Fruit fly (Drosophila melanogaster) whole organism, embryonic: ENCODE measurements around the gene CG46462.

Source experiments
- Bteb2 ChIP-seq: fragments of 200-800 bp; sonication (Bioruptor generic); optimal IDR thresholded peaks from 2 replicates; lab custom pipeline; 2016; ENCODE audit warnings: missing biosample characterization, missing genetic modification characterization
- CG10431 ChIP-seq: fragments of 200-800 bp; sonication (Bioruptor generic); optimal IDR thresholded peaks from 3 replicates; lab custom pipeline; 2018; ENCODE audit warnings: missing biosample characterization, mild to moderate bottlenecking, missing genetic modification characterization
- CG11085 ChIP-seq: fragments of 200-800 bp; sonication (Bioruptor generic); IDR thresholded peaks from 2 replicates; pipeline ENCODE4 v1.3.6; 2022; ENCODE audit warnings: missing biosample characterization, missing genetic modification characterization
- CG11398 ChIP-seq: fragments of 200-800 bp; sonication (Bioruptor generic); optimal IDR thresholded peaks from 2 replicates; lab custom pipeline; 2016; ENCODE audit warnings: missing biosample characterization, missing genetic modification characterization
- CG12942 ChIP-seq: fragments of 200-800 bp; sonication (Bioruptor generic); optimal IDR thresholded peaks from 3 replicates; lab custom pipeline; 2016; ENCODE audit warnings: missing biosample characterization, missing genetic modification characterization
- CG15696 ChIP-seq: fragments of 200-800 bp; sonication (Bioruptor generic); optimal IDR thresholded peaks from 2 replicates; lab custom pipeline; 2019; ENCODE audit warnings: missing biosample characterization, mild to moderate bottlenecking, missing genetic modification characterization, moderate library complexity
- CG17385 ChIP-seq: fragments of 200-800 bp; sonication (Bioruptor generic); optimal IDR thresholded peaks from 3 replicates; lab custom pipeline; 2018; ENCODE audit warnings: missing biosample characterization, mild to moderate bottlenecking, missing genetic modification characterization
- CG2116 ChIP-seq: fragments of 200-800 bp; sonication (Bioruptor generic); optimal IDR thresholded peaks from 3 replicates; lab custom pipeline; 2018; ENCODE audit warnings: missing biosample characterization, mild to moderate bottlenecking, missing genetic modification characterization
- CG2678 ChIP-seq: fragments of 200-800 bp; sonication (Bioruptor generic); optimal IDR thresholded peaks from 3 replicates; lab custom pipeline; 2019; ENCODE audit warnings: missing biosample characterization, mild to moderate bottlenecking, missing genetic modification characterization, moderate library complexity
- CG2875 ChIP-seq: fragments of 200-800 bp; sonication (Bioruptor generic); optimal IDR thresholded peaks from 2 replicates; lab custom pipeline; 2017; ENCODE audit warnings: missing biosample characterization, mild to moderate bottlenecking, missing genetic modification characterization, missing genetic modification reagents
- CG32772 ChIP-seq: fragments of 200-800 bp; sonication (Bioruptor generic); IDR thresholded peaks from 2 replicates; pipeline ENCODE4 v1.3.6; 2022; ENCODE audit warnings: missing biosample characterization, missing genetic modification characterization
- CG33213 ChIP-seq: fragments of 200-800 bp; sonication (Bioruptor generic); optimal IDR thresholded peaks from 3 replicates; lab custom pipeline; 2016; ENCODE audit warnings: missing biosample characterization, missing genetic modification characterization
- CG6175 ChIP-seq: fragments of 200-800 bp; sonication (Bioruptor generic); IDR thresholded peaks from 3 replicates; pipeline ENCODE4 v1.3.6; 2022; ENCODE audit warnings: missing biosample characterization, missing genetic modification characterization
- CG8359 ChIP-seq: fragments of 200-800 bp; sonication (Bioruptor generic); optimal IDR thresholded peaks from 2 replicates; lab custom pipeline; 2017; ENCODE audit warnings: missing biosample characterization, mild to moderate bottlenecking, missing genetic modification characterization, borderline replicate concordance
- CG8924 ChIP-seq: fragments of 200-800 bp; optimal IDR thresholded peaks from 3 replicates; lab custom pipeline; 2019; ENCODE audit warnings: missing biosample characterization, mild to moderate bottlenecking, missing genetic modification characterization, moderate library complexity
- CrebB ChIP-seq: fragments of 200-800 bp; sonication (Bioruptor generic); optimal IDR thresholded peaks from 3 replicates; lab custom pipeline; 2018; ENCODE audit warnings: missing biosample characterization, mild to moderate bottlenecking, missing genetic modification characterization
- Dbx ChIP-seq: fragments of 200-800 bp; sonication (Bioruptor generic); IDR thresholded peaks from 3 replicates; pipeline ENCODE4 v1.3.6; 2022; ENCODE audit warnings: missing biosample characterization, missing genetic modification characterization
- Doc3 ChIP-seq: fragments of 200-800 bp; sonication (Bioruptor generic); IDR thresholded peaks from 3 replicates; pipeline ENCODE4 v1.3.6; 2022; ENCODE audit warnings: missing biosample characterization, missing genetic modification characterization; ENCODE audit not compliant: partially characterized antibody
- H15 ChIP-seq: fragments of 200-800 bp; sonication (Bioruptor generic); IDR thresholded peaks from 3 replicates; pipeline ENCODE4 v1.3.6; 2022; ENCODE audit warnings: missing biosample characterization, missing genetic modification characterization
- Hsf ChIP-seq: fragments of 200-800 bp; sonication (Bioruptor generic); optimal IDR thresholded peaks from 3 replicates; lab custom pipeline; 2016; ENCODE audit warnings: missing biosample characterization, missing genetic modification characterization
- Jarid2 ChIP-seq: fragments of 200-800 bp; sonication (Bioruptor generic); optimal IDR thresholded peaks from 3 replicates; lab custom pipeline; 2017; ENCODE audit warnings: mild to moderate bottlenecking, missing biosample characterization, missing genetic modification reagents, missing genetic modification characterization
- MESR4 ChIP-seq: fragments of 200-800 bp; sonication (Bioruptor generic); optimal IDR thresholded peaks from 2 replicates; lab custom pipeline; 2018; ENCODE audit warnings: missing biosample characterization, mild to moderate bottlenecking, missing genetic modification characterization, moderate library complexity
- Myb ChIP-seq: fragments of 200-800 bp; sonication (Bioruptor generic); optimal IDR thresholded peaks from 2 replicates; lab custom pipeline; 2016; ENCODE audit warnings: missing biosample characterization, missing genetic modification characterization
- NC2β ChIP-seq: fragments of 200-800 bp; sonication (Bioruptor generic); optimal IDR thresholded peaks from 2 replicates; lab custom pipeline; 2016; ENCODE audit warnings: missing biosample characterization, missing genetic modification characterization
- NK7.1 ChIP-seq: fragments of 200-800 bp; sonication (Bioruptor generic); optimal IDR thresholded peaks from 3 replicates; lab custom pipeline; 2016; ENCODE audit warnings: missing biosample characterization, missing genetic modification characterization
- Optix ChIP-seq: fragments of 200-800 bp; sonication (Bioruptor generic); IDR thresholded peaks from 3 replicates; pipeline ENCODE4 v1.3.6; 2022; ENCODE audit warnings: missing biosample characterization, missing genetic modification characterization
- Pdp1 ChIP-seq, 2 experiments: fragments of 200-800 bp; sonication (Bioruptor generic); optimal IDR thresholded peaks; 3 replicates each; lab custom pipeline; 2016; ENCODE audit warnings: missing biosample characterization in 2 of 2, missing genetic modification characterization in 2 of 2, mild to moderate bottlenecking in 1 of 2, moderate library complexity in 1 of 2
- Rfx ChIP-seq: fragments of 200-800 bp; sonication (Bioruptor generic); IDR thresholded peaks from 2 replicates; pipeline ENCODE4 v1.3.6; 2022; ENCODE audit warnings: missing biosample characterization, missing genetic modification characterization
- Sox102F ChIP-seq: fragments of 200-800 bp; sonication (Bioruptor generic); optimal IDR thresholded peaks from 2 replicates; lab custom pipeline; 2018; ENCODE audit warnings: missing biosample characterization, mild to moderate bottlenecking, missing genetic modification characterization, moderate library complexity
- Ssrp ChIP-seq: fragments of 200-800 bp; sonication (Bioruptor generic); optimal IDR thresholded peaks from 2 replicates; lab custom pipeline; 2018; ENCODE audit warnings: missing biosample characterization, mild to moderate bottlenecking, missing genetic modification characterization, moderate library complexity
- TFAM ChIP-seq: fragments of 200-800 bp; sonication (Bioruptor generic); optimal IDR thresholded peaks from 2 replicates; lab custom pipeline; 2017; ENCODE audit warnings: missing biosample characterization, missing genetic modification characterization, inconsistent platforms
- ash1 ChIP-seq: fragments of 200-800 bp; sonication (Bioruptor generic); optimal IDR thresholded peaks from 2 replicates; lab custom pipeline; 2018; ENCODE audit warnings: missing biosample characterization, mild to moderate bottlenecking, missing genetic modification characterization
- bbx ChIP-seq: fragments of 200-800 bp; sonication (Bioruptor generic); IDR thresholded peaks from 2 replicates; pipeline ENCODE4 v1.3.6; 2022; ENCODE audit warnings: missing biosample characterization, missing genetic modification characterization; ENCODE audit not compliant: partially characterized antibody
- chm ChIP-seq: fragments of 200-800 bp; sonication (Bioruptor generic); IDR thresholded peaks from 2 replicates; pipeline ENCODE4 v1.3.6; 2022; ENCODE audit warnings: missing biosample characterization, missing genetic modification characterization
- da ChIP-seq: fragments of 200-800 bp; sonication (Bioruptor generic); optimal IDR thresholded peaks from 2 replicates; lab custom pipeline; 2016; ENCODE audit warnings: missing biosample characterization, missing genetic modification characterization
- dysf ChIP-seq: fragments of 200-800 bp; sonication (Bioruptor generic); IDR thresholded peaks from 3 replicates; pipeline ENCODE4 v1.3.6; 2022; ENCODE audit warnings: missing biosample characterization, missing genetic modification characterization
- eve ChIP-seq, 2 experiments: fragments of >200 bp; optimal IDR thresholded peaks; 2 replicates each; lab custom pipeline; 2017; ENCODE audit warnings: missing biosample characterization in 2 of 2, missing genetic modification characterization in 2 of 2
- lab ChIP-seq: fragments of 200-800 bp; sonication (Bioruptor generic); optimal IDR thresholded peaks from 3 replicates; lab custom pipeline; 2017; ENCODE audit warnings: missing biosample characterization, missing genetic modification characterization, mild to moderate bottlenecking, moderate library complexity, missing genetic modification reagents
- pnt ChIP-seq: fragments of 200-800 bp; sonication (Bioruptor generic); optimal IDR thresholded peaks from 3 replicates; lab custom pipeline; 2016; ENCODE audit warnings: missing biosample characterization, missing genetic modification characterization
- pum ChIP-seq: fragments of 200-800 bp; sonication (Bioruptor generic); optimal IDR thresholded peaks from 2 replicates; lab custom pipeline; 2016; ENCODE audit warnings: missing biosample characterization, missing genetic modification characterization
- repo ChIP-seq: fragments of 200-800 bp; sonication (Bioruptor generic); optimal IDR thresholded peaks from 2 replicates; lab custom pipeline; 2016; ENCODE audit warnings: missing biosample characterization, missing genetic modification characterization
- schlank ChIP-seq: fragments of 200-800 bp; sonication (Bioruptor generic); optimal IDR thresholded peaks from 2 replicates; lab custom pipeline; 2018; ENCODE audit warnings: missing biosample characterization, mild to moderate bottlenecking, missing genetic modification characterization
- sd ChIP-seq: fragments of 200-800 bp; sonication (Bioruptor generic); optimal IDR thresholded peaks from 3 replicates; lab custom pipeline; 2018; ENCODE audit warnings: missing biosample characterization, mild to moderate bottlenecking, missing genetic modification characterization, moderate library complexity
- seq ChIP-seq: fragments of 200-800 bp; sonication (Bioruptor generic); IDR thresholded peaks from 2 replicates; pipeline ENCODE4 v1.3.6; 2022; ENCODE audit warnings: missing biosample characterization, missing genetic modification characterization
- sob ChIP-seq: fragments of 200-800 bp; sonication (Bioruptor generic); IDR thresholded peaks from 2 replicates; pipeline ENCODE4 v1.3.6; 2022; ENCODE audit warnings: missing biosample characterization, missing genetic modification characterization
- unpg ChIP-seq: fragments of 200-800 bp; sonication (Bioruptor generic); optimal IDR thresholded peaks from 3 replicates; lab custom pipeline; 2018; ENCODE audit warnings: missing biosample characterization, mild to moderate bottlenecking, missing genetic modification characterization, moderate library complexity
- vfl ChIP-seq: fragments of 200-800 bp; sonication (Bioruptor generic); optimal IDR thresholded peaks from 2 replicates; lab custom pipeline; 2016; ENCODE audit warnings: missing biosample characterization, missing genetic modification characterization
- wdn ChIP-seq: fragments of 200-800 bp; sonication (Bioruptor generic); IDR thresholded peaks from 2 replicates; pipeline ENCODE4 v1.3.6; 2022; ENCODE audit warnings: missing biosample characterization, missing genetic modification characterization
- zf30C ChIP-seq: fragments of 200-800 bp; sonication (Bioruptor generic); optimal IDR thresholded peaks from 3 replicates; lab custom pipeline; 2018; ENCODE audit warnings: missing biosample characterization, mild to moderate bottlenecking, missing genetic modification characterization

Gene CG46462

DNA sequence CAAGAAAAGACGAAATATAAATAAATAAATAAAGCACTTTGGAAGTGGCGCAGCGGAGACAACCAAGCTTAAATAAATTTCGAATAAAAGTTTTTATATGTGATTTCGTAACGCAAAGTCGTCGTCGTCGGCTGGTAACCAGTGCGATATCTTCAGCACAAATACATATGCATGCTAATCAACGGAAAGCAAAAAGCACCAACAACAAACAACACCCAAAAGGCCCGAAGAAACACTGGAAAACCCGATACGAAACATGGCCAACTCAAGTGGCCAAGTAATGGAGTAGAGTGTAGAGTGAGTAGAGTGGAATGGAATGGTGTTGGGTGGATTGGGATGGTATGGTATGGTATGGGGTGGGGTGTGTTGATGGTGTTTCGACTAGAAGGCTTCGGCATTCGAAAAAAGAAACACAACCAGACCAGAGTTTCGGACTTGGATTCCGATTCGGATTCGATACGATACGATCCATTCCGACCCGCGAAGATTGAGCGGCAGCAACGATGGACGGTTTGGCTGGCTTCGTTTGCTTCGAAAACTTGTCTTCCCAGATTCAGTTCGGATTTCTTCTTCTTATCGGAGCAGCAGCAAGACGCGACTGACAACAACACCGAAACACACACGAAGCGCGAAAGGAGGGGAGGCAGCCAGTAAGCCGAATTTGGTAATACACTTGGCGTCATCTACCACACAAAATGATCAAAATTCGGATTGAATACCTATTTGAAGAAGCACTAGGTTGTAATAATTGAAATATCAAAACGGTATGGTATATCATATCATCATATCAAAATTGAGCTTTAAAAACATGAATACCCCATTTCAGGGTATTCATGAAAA, 28.7 kb upstream of the CG46462 start (continued):
- TF ChIP-seq CG6175 = peak; percentile 94
- peak; percentile 92 for TF ChIP-seq Ssrp
- peak; percentile 90 for TF ChIP-seq CG32772
- peak; percentile 95 for TF ChIP-seq CrebB (tag; lab: Kevin White, UChicago)
- peak; percentile 91 for TF ChIP-seq CG12942 (GFP tag; lab: Kevin White, UChicago)
- peak; percentile 94 for TF ChIP-seq wdn (GFP tag; lab: Robert Waterston, UW)
- TF ChIP-seq Doc3 (GFP tag; lab: Robert Waterston, UW) = 0 out of 3 replicates have a peak, but pooled peaks have one; percentile 8
- TF ChIP-seq NK7.1 (GFP tag; lab: Kevin White, UChicago) = peak; percentile 92
- TF ChIP-seq CG11398 (GFP tag; lab: Kevin White, UChicago) = peak; percentile 95
- TF ChIP-seq pum (GFP tag; lab: Kevin White, UChicago) = peak; percentile 87
- peak; percentile 97 for TF ChIP-seq Rfx (GFP tag; lab: Robert Waterston, UW)
- TF ChIP-seq sob (GFP tag; lab: Robert Waterston, UW) = peak; percentile 95
- TF ChIP-seq schlank = peak; percentile 91
- peak; percentile 80 for TF ChIP-seq ash1 (GFP tag; lab: Kevin White, UChicago)
- peak; percentile 94 for TF ChIP-seq Optix
- TF ChIP-seq bbx (GFP tag; lab: Robert Waterston, UW) = no peak
- peak; percentile 80 for TF ChIP-seq H15 (GFP tag; lab: Robert Waterston, UW)
- peak in 1 of 2 experiments; percentile 96 for TF ChIP-seq eve (GFP tag; optimal IDR thresholded peaks at IDR 0.05; lab: Kevin White, UChicago)
- TF ChIP-seq CG8924 (tag; lab: Kevin White, UChicago) = peak; percentile 95
- TF ChIP-seq Jarid2 (GFP tag; lab: Kevin White, UChicago) = peak; percentile 57
- peak; percentile 53 for TF ChIP-seq CG15696 (tag; lab: Kevin White, UChicago)
- peak; percentile 87 for TF ChIP-seq da
- peak; percentile 96 for TF ChIP-seq seq (GFP tag; lab: Robert Waterston, UW)
- peak; percentile 96 for TF ChIP-seq chm
- TF ChIP-seq CG10431 (GFP tag; lab: Kevin White, UChicago) = peak; percentile 70
- peak; percentile 88 for TF ChIP-seq Myb
- TF ChIP-seq dysf (GFP tag; lab: Robert Waterston, UW) = peak; percentile 94
- TF ChIP-seq sd (tag; lab: Kevin White, UChicago) = peak; percentile 79
- TF ChIP-seq CG2678 = peak; percentile 97
- peak; percentile 91 for TF ChIP-seq Dbx (GFP tag; lab: Robert Waterston, UW)
- no peak for TF ChIP-seq zf30C (GFP tag; lab: Kevin White, UChicago)
- peak; percentile 96 for TF ChIP-seq Hsf
- peak; percentile 92 for TF ChIP-seq CG33213
- TF ChIP-seq CG17385 (GFP tag; lab: Kevin White, UChicago) = peak; percentile 93
- peak; percentile 91 to 96 for TF ChIP-seq Pdp1 (GFP tag; optimal IDR thresholded peaks at IDR 0.05; lab: Kevin White, UChicago)
- TF ChIP-seq CG2116 (GFP tag; lab: Kevin White, UChicago) = peak; percentile 70
- TF ChIP-seq pnt (GFP tag; lab: Kevin White, UChicago) = peak; percentile 87
- peak; percentile 96 for TF ChIP-seq Sox102F (GFP tag; lab: Kevin White, UChicago)
- peak; percentile 65 for TF ChIP-seq TFAM (GFP tag; lab: Kevin White, UChicago)
- peak; percentile 96 for TF ChIP-seq Bteb2 (GFP tag; lab: Kevin White, UChicago)
- TF ChIP-seq CG8359 (GFP tag; lab: Kevin White, UChicago) = peak; percentile 62
- peak; percentile 91 for TF ChIP-seq CG11085 (GFP tag; lab: Robert Waterston, UW)
- peak; percentile 96 for TF ChIP-seq unpg (GFP tag; lab: Kevin White, UChicago)
- TF ChIP-seq MESR4 (GFP tag; lab: Kevin White, UChicago) = peak; percentile 49
- TF ChIP-seq CG2875 (GFP tag; lab: Kevin White, UChicago) = peak; percentile 89
- peak; percentile 93 for TF ChIP-seq repo (GFP tag; lab: Kevin White, UChicago)
- peak; percentile 93 for TF ChIP-seq vfl (GFP tag; lab: Kevin White, UChicago)
- TF ChIP-seq lab (GFP tag; lab: Kevin White, UChicago) = peak; percentile 97
- peak; percentile 49 for TF ChIP-seq NC2β (GFP tag; lab: Kevin White, UChicago)
